Comparison of ENCODE assay signal across 8 worm cellular contexts in genomic region chrIV:11314885-11315284, ce11.
TF ChIP-seq lines count a peak whose summit lies in the region.

B0035.3 (minus strand) TSS chrIV:11314998.
B0035.22 (plus strand) TSS chrIV:11315153.
pfd-4 (plus strand) TSS chrIV:11315207.

TF ChIP-seq in whole organism, L1 larva, 84 proteins besides CTCF, POLR2A, EP300 and RAD21 (continues in another document):
- TF ChIP-seq egl-27 (tag; optimal IDR thresholded peaks at IDR 0.05; lab: Kevin White, UChicago): no peak
- TF ChIP-seq mdl-1 (tag; optimal IDR thresholded peaks at IDR 0.05; lab: Kevin White, UChicago): peak in 1 of 2 experiments; percentile 3
- peak; percentile 14 to 60 for TF ChIP-seq efl-1 (optimal IDR thresholded peaks at IDR 0.05; lab: Kevin White, UChicago)
- peak; percentile 45 to 73 for TF ChIP-seq efl-1 (GFP tag; optimal IDR thresholded peaks at IDR 0.05 in 1 of 2; lab: Kevin White, UChicago)
- TF ChIP-seq fkh-8 (tag; optimal IDR thresholded peaks at IDR 0.05; lab: Kevin White, UChicago): peak; percentile 39
- TF ChIP-seq lin-14 (GFP tag; optimal IDR thresholded peaks at IDR 0.05; lab: Kevin White, UChicago): peak; percentile 74
- no peak for TF ChIP-seq C34B4.2 (tag; optimal IDR thresholded peaks at IDR 0.05; lab: Kevin White, UChicago)
- TF ChIP-seq pax-3 (tag; optimal IDR thresholded peaks at IDR 0.05; lab: Kevin White, UChicago): peak; percentile 73
- TF ChIP-seq nhr-76 (tag; optimal IDR thresholded peaks at IDR 0.05; lab: Kevin White, UChicago): no peak
- TF ChIP-seq efl-3 (GFP tag; optimal IDR thresholded peaks at IDR 0.05; lab: Kevin White, UChicago): no peak
- TF ChIP-seq pqm-1 (tag; optimal IDR thresholded peaks at IDR 0.05; lab: Kevin White, UChicago): no peak

TF ChIP-seq in whole organism, L2 larva, 48 proteins besides CTCF, POLR2A, EP300 and RAD21 (continues in another document):
- TF ChIP-seq elt-1 (tag; optimal IDR thresholded peaks at IDR 0.05; lab: Kevin White, UChicago): no peak
- TF ChIP-seq nhr-25 (tag; optimal IDR thresholded peaks at IDR 0.05; lab: Kevin White, UChicago): no peak
- TF ChIP-seq ceh-16 (tag; optimal IDR thresholded peaks at IDR 0.05; lab: Kevin White, UChicago): no peak
- TF ChIP-seq lin-11 (tag; optimal IDR thresholded peaks at IDR 0.05; lab: Kevin White, UChicago): no peak
- peak; percentile 36 for TF ChIP-seq lin-13 (GFP tag; optimal IDR thresholded peaks at IDR 0.05; lab: Kevin White, UChicago)
- TF ChIP-seq ztf-11 (tag; optimal IDR thresholded peaks at IDR 0.05; lab: Kevin White, UChicago): no peak
- TF ChIP-seq nhr-6 (tag; optimal IDR thresholded peaks at IDR 0.05; lab: Kevin White, UChicago): no peak
- TF ChIP-seq sma-3 (GFP tag; optimal IDR thresholded peaks at IDR 0.05; lab: Kevin White, UChicago): peak; percentile 53
- TF ChIP-seq Y55F3AM.14 (GFP tag; optimal IDR thresholded peaks at IDR 0.05; lab: Kevin White, UChicago): no peak
- TF ChIP-seq nhr-11 (tag; optimal IDR thresholded peaks at IDR 0.05; lab: Kevin White, UChicago): no peak
- no peak for TF ChIP-seq mbf-1 (tag; optimal IDR thresholded peaks at IDR 0.05; lab: Kevin White, UChicago)
- no peak for TF ChIP-seq ZK546.5 (tag; optimal IDR thresholded peaks at IDR 0.05; lab: Kevin White, UChicago)

TF ChIP-seq in whole organism, L3 larva, 47 proteins besides CTCF, POLR2A, EP300 and RAD21 (continues in another document):
- TF ChIP-seq nhr-43 (tag; optimal IDR thresholded peaks at IDR 0.05; lab: Kevin White, UChicago; ENCODE audit: poor library complexity, severe bottlenecking): peak; percentile 68
- TF ChIP-seq nhr-25 (tag; optimal IDR thresholded peaks at IDR 0.05; lab: Kevin White, UChicago): peak; percentile 3
- no peak for TF ChIP-seq nhr-76 (tag; optimal IDR thresholded peaks at IDR 0.05; lab: Kevin White, UChicago)
- TF ChIP-seq lin-15B (tag; optimal IDR thresholded peaks at IDR 0.05; lab: Kevin White, UChicago): peak; percentile 85
- no peak for TF ChIP-seq ceh-9 (tag; optimal IDR thresholded peaks at IDR 0.05; lab: Kevin White, UChicago)
- TF ChIP-seq snpc-4 (tag; optimal IDR thresholded peaks at IDR 0.05; lab: Kevin White, UChicago): peak; percentile 18
- peak; percentile 60 for TF ChIP-seq pha-4 (tag; optimal IDR thresholded peaks at IDR 0.05; lab: Kevin White, UChicago)
- TF ChIP-seq nhr-237 (tag; optimal IDR thresholded peaks at IDR 0.05; lab: Kevin White, UChicago): no peak
- peak; percentile 25 for TF ChIP-seq hmg-11 (tag; optimal IDR thresholded peaks at IDR 0.05; lab: Kevin White, UChicago)
- TF ChIP-seq nfya-1 (tag; optimal IDR thresholded peaks at IDR 0.05; lab: Kevin White, UChicago; ENCODE audit: insufficient read depth): peak; percentile 62
- TF ChIP-seq ZK546.5 (tag; optimal IDR thresholded peaks at IDR 0.05; lab: Kevin White, UChicago): no peak

TF ChIP-seq in whole organism, L4 larva, 104 proteins besides CTCF, POLR2A, EP300 and RAD21 (continues in another document):
- TF ChIP-seq hif-1 (tag; optimal IDR thresholded peaks at IDR 0.05; lab: Kevin White, UChicago) (peak in 1 of 2 experiments; percentile 72), unc-130 (GFP tag; optimal IDR thresholded peaks at IDR 0.05; lab: Kevin White, UChicago) (peak; percentile 74), lsy-2 (tag; optimal IDR thresholded peaks at IDR 0.05; lab: Kevin White, UChicago) (peak in 1 of 2 experiments; percentile 80), ama-1 (optimal IDR thresholded peaks at IDR 0.05; lab: Kevin White, UChicago) (no peak), lim-7 (GFP tag; IDR thresholded peaks at IDR 0.05; lab: Robert Waterston, UW) (no peak), dmd-6 (GFP tag; IDR thresholded peaks at IDR 0.05; lab: Robert Waterston, UW) (peak; percentile 23; the same call in 1 of the 2 replicates), tra-1 (GFP tag; IDR thresholded peaks at IDR 0.05; lab: Robert Waterston, UW) (no peak), mes-2 (tag; optimal IDR thresholded peaks at IDR 0.05; lab: Kevin White, UChicago; ENCODE audit: poor library complexity, severe bottlenecking) (peak; percentile 97), zfp-3 (GFP tag; conservative IDR thresholded peaks at IDR 0.05; lab: Robert Waterston, UW) (no peak), mep-1 (tag; optimal IDR thresholded peaks at IDR 0.05; lab: Kevin White, UChicago) (peak; percentile 46), rbr-2 (tag; optimal IDR thresholded peaks at IDR 0.05; lab: Kevin White, UChicago) (peak; percentile 29)

TF ChIP-seq in whole organism, early embryonic, 17 proteins besides CTCF, POLR2A, EP300 and RAD21:
- TF ChIP-seq tbx-37 (GFP tag; conservative IDR thresholded peaks at IDR 0.05; lab: Robert Waterston, UW): peak; percentile 71
- TF ChIP-seq aly-1 (tag; optimal IDR thresholded peaks at IDR 0.05; lab: Kevin White, UChicago): no peak

TF ChIP-seq in whole organism, late embryonic, 69 proteins besides CTCF, POLR2A, EP300 and RAD21 (continues in another document):
- TF ChIP-seq ceh-2 (tag; optimal IDR thresholded peaks at IDR 0.05; lab: Kevin White, UChicago) (peak; percentile 79), hlh-30 (tag; optimal IDR thresholded peaks at IDR 0.05; lab: Kevin White, UChicago; ENCODE audit: insufficient read depth) (no peak), ets-4 (tag; optimal IDR thresholded peaks at IDR 0.05; lab: Kevin White, UChicago) (peak; percentile 84), F13H6.1 (tag; optimal IDR thresholded peaks at IDR 0.05; lab: Kevin White, UChicago) (no peak), zip-5 (tag; optimal IDR thresholded peaks at IDR 0.05; lab: Kevin White, UChicago) (peak; percentile 61), fkh-6 (tag; optimal IDR thresholded peaks at IDR 0.05; lab: Kevin White, UChicago) (peak; percentile 34), tbx-2 (tag; optimal IDR thresholded peaks at IDR 0.05; lab: Kevin White, UChicago) (peak; percentile 84), hlh-15 (tag; optimal IDR thresholded peaks at IDR 0.05; lab: Kevin White, UChicago) (no peak), ref-2 (tag; optimal IDR thresholded peaks at IDR 0.05; lab: Kevin White, UChicago) (peak; percentile 80), K02D7.2 (tag; optimal IDR thresholded peaks at IDR 0.05; lab: Kevin White, UChicago) (no peak), lim-6 (tag; optimal IDR thresholded peaks at IDR 0.05; lab: Kevin White, UChicago) (peak; percentile 23), C08G9.2 (tag; optimal IDR thresholded peaks at IDR 0.05; lab: Kevin White, UChicago) (peak; percentile 87), tbx-7 (tag; optimal IDR thresholded peaks at IDR 0.05; lab: Kevin White, UChicago) (peak; percentile 79), unc-42 (tag; optimal IDR thresholded peaks at IDR 0.05; lab: Kevin White, UChicago) (peak; percentile 61), hlh-8 (tag; optimal IDR thresholded peaks at IDR 0.05; lab: Kevin White, UChicago) (peak; percentile 47), ceh-31 (tag; optimal IDR thresholded peaks at IDR 0.05; lab: Kevin White, UChicago) (peak; percentile 88)

TF ChIP-seq in whole organism, mixed stage, embryonic, 35 proteins besides CTCF, POLR2A, EP300 and RAD21:
- no peak for TF ChIP-seq elt-3 (tag; optimal IDR thresholded peaks at IDR 0.05; lab: Kevin White, UChicago)
- no peak for TF ChIP-seq sem-2 (GFP tag; optimal IDR thresholded peaks at IDR 0.05; lab: Kevin White, UChicago)
- TF ChIP-seq ces-1 (GFP tag; optimal IDR thresholded peaks at IDR 0.05; lab: Kevin White, UChicago): peak; percentile 39

TF ChIP-seq in whole organism, young adult, 124 proteins besides CTCF, POLR2A, EP300 and RAD21:
- TF ChIP-seq madf-6 (GFP tag; IDR thresholded peaks at IDR 0.05; lab: Robert Waterston, UW) (peak; percentile 34; the same call in 1 of the 2 replicates), let-526 (GFP tag; IDR thresholded peaks at IDR 0.05; lab: Robert Waterston, UW) (0 out of 2 replicates have a peak, but pooled peaks have one; percentile 52), Y95B8A.8 (GFP tag; IDR thresholded peaks at IDR 0.05; lab: Robert Waterston, UW) (no peak), unc-130 (GFP tag; optimal IDR thresholded peaks at IDR 0.05; lab: Kevin White, UChicago) (peak; percentile 50), dox-1 (GFP tag; IDR thresholded peaks at IDR 0.05; lab: Robert Waterston, UW) (peak; percentile 45), ZK185.1 (tag; optimal IDR thresholded peaks at IDR 0.05; lab: Kevin White, UChicago; ENCODE audit: poor library complexity, severe bottlenecking) (peak; percentile 62), lin-35 (GFP tag; optimal IDR thresholded peaks at IDR 0.05; lab: Kevin White, UChicago) (peak in 1 of 3 experiments; percentile 15), ceh-27 (GFP tag; optimal IDR thresholded peaks at IDR 0.05; lab: Kevin White, UChicago) (peak; percentile 35), mxl-1 (tag; optimal IDR thresholded peaks at IDR 0.05; lab: Kevin White, UChicago) (no peak), tbp1 (GFP tag; optimal IDR thresholded peaks at IDR 0.05; lab: Kevin White, UChicago) (no peak), let-607 (tag; optimal IDR thresholded peaks at IDR 0.05; lab: Kevin White, UChicago) (peak in 1 of 2 experiments; percentile 52), lin-40 (tag; optimal IDR thresholded peaks at IDR 0.05; lab: Kevin White, UChicago) (peak; percentile 13), snpc-3.4 (tag; optimal IDR thresholded peaks at IDR 0.05; lab: Kevin White, UChicago) (peak; percentile 10), rec-8 (tag; optimal IDR thresholded peaks at IDR 0.05; lab: Kevin White, UChicago) (peak in 1 of 2 experiments; percentile 2)
